Worm (Caenorhabditis elegans) whole organism, late embryonic: Measurements from ENCODE around the gene W06H8.6.

ENCODE experiments used
- C08G9.2 ChIP-seq: sonication (generic microtip); optimal IDR thresholded peaks from 2 replicates; lab custom pipeline; 2016; ENCODE audit warnings: mild to moderate bottlenecking, missing genetic modification characterization, moderate library complexity, missing compliant biosample characterization
- F13H6.1 ChIP-seq: sonication (generic microtip); optimal IDR thresholded peaks from 2 replicates; lab custom pipeline; 2016; ENCODE audit warnings: missing genetic modification characterization, missing compliant biosample characterization
- K02D7.2 ChIP-seq: sonication (generic microtip); optimal IDR thresholded peaks from 2 replicates; lab custom pipeline; 2017; ENCODE audit warnings: mild to moderate bottlenecking, missing genetic modification characterization, missing compliant biosample characterization
- ama-1 ChIP-seq: fragments of 150-350 bp; optimal IDR thresholded peaks from 2 replicates; lab custom pipeline; 2014
- ceh-14 ChIP-seq: sonication (generic microtip); optimal IDR thresholded peaks from 2 replicates; lab custom pipeline; 2016; ENCODE audit warnings: missing genotype, missing genetic modification characterization, missing compliant biosample characterization
- ceh-18 ChIP-seq: sonication (generic microtip); optimal IDR thresholded peaks from 2 replicates; lab custom pipeline; 2016; ENCODE audit warnings: missing genetic modification characterization, missing compliant biosample characterization
- ceh-2 ChIP-seq: sonication (generic microtip); optimal IDR thresholded peaks from 2 replicates; lab custom pipeline; 2016; ENCODE audit warnings: missing genotype, missing genetic modification characterization, missing compliant biosample characterization
- ceh-31 ChIP-seq: sonication (generic microtip); optimal IDR thresholded peaks from 2 replicates; lab custom pipeline; 2016; ENCODE audit warnings: missing genetic modification characterization, missing compliant biosample characterization
- ceh-34 ChIP-seq: sonication (generic microtip); optimal IDR thresholded peaks from 2 replicates; lab custom pipeline; 2016; ENCODE audit warnings: mild to moderate bottlenecking, missing genetic modification characterization, missing compliant biosample characterization
- ceh-45 ChIP-seq: fragments of 200-800 bp; sonication (Bioruptor generic); IDR thresholded peaks from 2 replicates; pipeline ENCODE4 v1.3.6; 2022; ENCODE audit warnings: missing genetic modification reagents, missing genetic modification characterization, missing compliant biosample characterization
- ceh-6 ChIP-seq: fragments of 200-800 bp; sonication (Bioruptor generic); optimal IDR thresholded peaks from 2 replicates; lab custom pipeline; 2018; ENCODE audit warnings: mild to moderate bottlenecking, missing genetic modification characterization, missing compliant biosample characterization
- ceh-9 ChIP-seq: sonication (generic microtip); optimal IDR thresholded peaks from 2 replicates; lab custom pipeline; 2016; ENCODE audit warnings: mild to moderate bottlenecking, missing genetic modification characterization, inconsistent platforms, missing compliant biosample characterization
- dmd-4 ChIP-seq: sonication (generic microtip); optimal IDR thresholded peaks from 2 replicates; lab custom pipeline; 2016; ENCODE audit warnings: borderline replicate concordance, missing genetic modification characterization, missing compliant biosample characterization
- elt-2 ChIP-seq: sonication (generic microtip); optimal IDR thresholded peaks from 2 replicates; lab custom pipeline; 2016; ENCODE audit warnings: missing genetic modification reagents, missing genetic modification characterization, missing compliant biosample characterization
- ets-4 ChIP-seq: sonication (generic microtip); optimal IDR thresholded peaks from 2 replicates; lab custom pipeline; 2016; ENCODE audit warnings: missing genetic modification characterization, missing compliant biosample characterization
- eyg-1 ChIP-seq: sonication (generic microtip); optimal IDR thresholded peaks from 2 replicates; lab custom pipeline; 2016; ENCODE audit warnings: missing genotype, missing genetic modification characterization, missing compliant biosample characterization
- fkh-6 ChIP-seq: sonication (generic microtip); optimal IDR thresholded peaks from 2 replicates; lab custom pipeline; 2016; ENCODE audit warnings: missing genetic modification characterization, missing compliant biosample characterization
- hlh-13 ChIP-seq: fragments of 200-800 bp; sonication (Bioruptor generic); optimal IDR thresholded peaks from 2 replicates; lab custom pipeline; 2018; ENCODE audit warnings: mild to moderate bottlenecking, missing genetic modification characterization, missing compliant biosample characterization
- hlh-15 ChIP-seq: sonication (generic microtip); optimal IDR thresholded peaks from 2 replicates; lab custom pipeline; 2016; ENCODE audit warnings: missing genetic modification characterization, missing compliant biosample characterization
- hlh-30 ChIP-seq: sonication (generic microtip); optimal IDR thresholded peaks from 2 replicates; lab custom pipeline; 2017; ENCODE audit warnings: antibody characterized with exemption, missing genetic modification characterization, missing compliant biosample characterization; ENCODE audit not compliant: insufficient read depth
- lim-6 ChIP-seq: sonication (generic microtip); optimal IDR thresholded peaks from 2 replicates; lab custom pipeline; 2016; ENCODE audit warnings: missing genetic modification characterization, missing compliant biosample characterization
- madf-2 ChIP-seq: sonication (generic microtip); optimal IDR thresholded peaks from 2 replicates; lab custom pipeline; 2017; ENCODE audit warnings: missing genetic modification characterization, missing compliant biosample characterization
- mec-3 ChIP-seq: sonication (generic microtip); optimal IDR thresholded peaks from 2 replicates; lab custom pipeline; 2016; ENCODE audit warnings: borderline replicate concordance, missing genetic modification characterization, missing compliant biosample characterization
- nhr-232 ChIP-seq: sonication (generic microtip); optimal IDR thresholded peaks from 2 replicates; lab custom pipeline; 2016; ENCODE audit warnings: missing genetic modification characterization, missing compliant biosample characterization
- npax-4 ChIP-seq: sonication (generic microtip); optimal IDR thresholded peaks from 2 replicates; lab custom pipeline; 2016; ENCODE audit warnings: missing genetic modification characterization, missing compliant biosample characterization
- pha-2 ChIP-seq: sonication (generic microtip); optimal IDR thresholded peaks from 2 replicates; lab custom pipeline; 2017; ENCODE audit warnings: mild to moderate bottlenecking, missing genetic modification characterization, missing compliant biosample characterization
- pha-4 ChIP-seq: fragments of 150-350 bp; optimal IDR thresholded peaks from 2 replicates; lab custom pipeline; 2018; ENCODE audit warnings: missing biosample characterization, missing genetic modification reagents, missing genetic modification characterization
- pros-1 ChIP-seq: fragments of 150-350 bp; optimal IDR thresholded peaks from 2 replicates; lab custom pipeline; 2014; ENCODE audit warnings: missing biosample characterization, missing genetic modification reagents, missing genetic modification characterization
- rnt-1 ChIP-seq: sonication (generic microtip); optimal IDR thresholded peaks from 2 replicates; lab custom pipeline; 2016; ENCODE audit warnings: missing genetic modification characterization, missing compliant biosample characterization
- sdc-2 ChIP-seq: sonication (generic microtip); optimal IDR thresholded peaks from 2 replicates; lab custom pipeline; 2016; ENCODE audit warnings: missing genotype, missing genetic modification characterization, missing compliant biosample characterization
- sox-2 ChIP-seq: fragments of 200-800 bp; sonication (Bioruptor generic); IDR thresholded peaks from 2 replicates; pipeline ENCODE4 v1.3.6; 2022; ENCODE audit warnings: missing genetic modification reagents, missing genetic modification characterization, missing compliant biosample characterization
- syd-9 ChIP-seq: sonication (generic microtip); optimal IDR thresholded peaks from 2 replicates; lab custom pipeline; 2016; ENCODE audit warnings: mild to moderate bottlenecking, missing genetic modification characterization, moderate library complexity, missing compliant biosample characterization
- tbx-7 ChIP-seq: sonication (generic microtip); optimal IDR thresholded peaks from 2 replicates; lab custom pipeline; 2016; ENCODE audit warnings: missing genotype, missing genetic modification characterization, missing compliant biosample characterization
- ttx-3 ChIP-seq: sonication (generic microtip); optimal IDR thresholded peaks from 2 replicates; lab custom pipeline; 2016; ENCODE audit warnings: missing genetic modification reagents, missing genetic modification characterization, missing compliant biosample characterization
- unc-3 ChIP-seq, 2 experiments: fragments of 200-800 bp in 1 of 2; sonication (Bioruptor generic) in 1 of 2; sonication (generic microtip) in 1 of 2; conservative IDR thresholded peaks in 1 of 2; optimal IDR thresholded peaks in 1 of 2; 2 replicates each; pipeline versions ENCODE4 v1.3.6 to Lab custom; 2016 to 2022; ENCODE audit warnings: missing compliant biosample characterization in 2 of 2, missing genetic modification characterization in 2 of 2, missing genetic modification reagents in 1 of 2
- unc-42 ChIP-seq: sonication (generic microtip); optimal IDR thresholded peaks from 2 replicates; lab custom pipeline; 2016; ENCODE audit warnings: missing genotype, missing genetic modification characterization, missing compliant biosample characterization
- unc-55 ChIP-seq: sonication (generic microtip); optimal IDR thresholded peaks from 2 replicates; lab custom pipeline; 2017; ENCODE audit warnings: missing biosample characterization, missing genetic modification reagents, missing genetic modification characterization
- unc-86 ChIP-seq: sonication (generic microtip); optimal IDR thresholded peaks from 2 replicates; lab custom pipeline; 2016; ENCODE audit warnings: missing genetic modification characterization, missing compliant biosample characterization
- zip-5 ChIP-seq: sonication (generic microtip); optimal IDR thresholded peaks from 2 replicates; lab custom pipeline; 2016; ENCODE audit warnings: missing genetic modification characterization, missing compliant biosample characterization

The W06H8.6 gene

ce11 chrV:6239855-6240254 is 13.0 kb upstream of the W06H8.6 start:
- TF ChIP-seq npax-4 (tag; lab: Kevin White, UChicago) (no peak), ceh-6 (no peak), ceh-9 (no peak), hlh-13 (no peak), unc-3 (GFP tag; conservative IDR thresholded peaks at IDR 0.05; lab: Robert Waterston, UW) (no peak), unc-3 (tag; optimal IDR thresholded peaks at IDR 0.05; lab: Kevin White, UChicago) (no peak), zip-5 (no peak), hlh-15 (tag; lab: Kevin White, UChicago) (no peak), ttx-3 (no peak), ceh-34 (tag; lab: Kevin White, UChicago) (no peak), unc-86 (tag; lab: Kevin White, UChicago) (no peak), fkh-6 (no peak), ceh-2 (no peak), unc-55 (GFP tag; lab: Kevin White, UChicago) (no peak), nhr-232 (tag; lab: Kevin White, UChicago) (no peak)

- TF ChIP-seq ceh-45 (no peak), dmd-4 (no peak), mec-3 (tag; lab: Kevin White, UChicago) (no peak), tbx-7 (tag; lab: Kevin White, UChicago) (no peak), fkh-6 (no peak), lim-6 (tag; lab: Kevin White, UChicago) (no peak), elt-2 (no peak), sdc-2 (tag; lab: Kevin White, UChicago) (no peak), pha-2 (tag; lab: Kevin White, UChicago) (no peak)
These were observed 11.5 kb upstream of the W06H8.6 start for ce11 chrV:6238347-6238746.

ce11 chrV:6234876-6235275 is 8.1 kb upstream of the W06H8.6 start, which contains the start of gene K08B12.3:
K08B12.3 (plus strand) TSS chrV:6235176.
- TF ChIP-seq pros-1 (tag; lab: Kevin White, UChicago), result no peak
- TF ChIP-seq ceh-14, result no peak
- TF ChIP-seq unc-55 (GFP tag; lab: Kevin White, UChicago), result no peak
- TF ChIP-seq madf-2, result no peak
- TF ChIP-seq hlh-30 (tag; lab: Kevin White, UChicago), result no peak
- no peak for TF ChIP-seq rnt-1
- TF ChIP-seq ttx-3, result no peak
- no peak for TF ChIP-seq syd-9
- no peak for TF ChIP-seq ama-1 (lab: Kevin White, UChicago)
- TF ChIP-seq C08G9.2 (tag; lab: Kevin White, UChicago), result no peak
- TF ChIP-seq fkh-6, result no peak
- no peak for TF ChIP-seq ceh-18 (tag; lab: Kevin White, UChicago)
- no peak for TF ChIP-seq unc-42 (tag; lab: Kevin White, UChicago)
- no peak for TF ChIP-seq pha-4 (tag; lab: Kevin White, UChicago)

ce11 chrV:6233952-6234351 is 7.1 kb upstream of the W06H8.6 start:
- no peak for TF ChIP-seq eyg-1 (tag; lab: Kevin White, UChicago)
- peak; percentile 32 for TF ChIP-seq ceh-31
- TF ChIP-seq sox-2, result peak; percentile 55; the same call in 1 of the 2 replicates

- peak; percentile 5 for TF ChIP-seq unc-42 (tag; lab: Kevin White, UChicago)
- TF ChIP-seq ets-4 (tag; lab: Kevin White, UChicago), result no peak
- no peak for TF ChIP-seq K02D7.2 (tag; lab: Kevin White, UChicago)
- TF ChIP-seq ceh-9, result no peak
- no peak for TF ChIP-seq madf-2
- peak; percentile 39 for TF ChIP-seq ceh-31
- no peak for TF ChIP-seq F13H6.1 (tag; lab: Kevin White, UChicago)
These were observed 6.1 kb upstream of the W06H8.6 start for ce11 chrV:6232886-6233285.
